Fruit fly (Drosophila melanogaster) whole organism, pupa: ENCODE measurements around the gene CG2211.

Source experiments
- CG17806 ChIP-seq: fragments of 200-800 bp; sonication (Bioruptor generic); optimal IDR thresholded peaks from 2 replicates; lab custom pipeline; 2018; ENCODE audit warnings: missing biosample characterization, mild to moderate bottlenecking, missing genetic modification characterization, moderate library complexity
- Pif1B ChIP-seq: fragments of 200-800 bp; sonication (Bioruptor generic); optimal IDR thresholded peaks from 3 replicates; lab custom pipeline; 2016; ENCODE audit warnings: missing biosample characterization, missing genetic modification characterization

- TF ChIP-seq Pif1B = no peak
- no peak for TF ChIP-seq CG17806 (tag; lab: Kevin White, UChicago)
Measured at dm6 chr3L:1325626-1325937, 9.6 kb downstream of the CG2211 start.
